Fruit fly (Drosophila melanogaster) whole organism, embryonic: ENCODE measurements around the gene Mtpalpha.

Experiments used
- ATbp ChIP-seq: fragments of 200-800 bp; sonication (Bioruptor generic); optimal IDR thresholded peaks from 2 replicates; lab custom pipeline; 2017; ENCODE audit warnings: missing biosample characterization, mild to moderate bottlenecking, missing genetic modification characterization, missing genetic modification reagents
- Abd-B ChIP-seq: fragments of 200-800 bp; sonication (Bioruptor generic); optimal IDR thresholded peaks from 2 replicates; lab custom pipeline; 2018; ENCODE audit warnings: missing biosample characterization, mild to moderate bottlenecking, missing genetic modification characterization, moderate library complexity
- Ada2b ChIP-seq: fragments of 200-800 bp; sonication (Bioruptor generic); IDR thresholded peaks from 2 replicates; pipeline ENCODE4 v1.3.6; 2022; ENCODE audit warnings: missing biosample characterization, missing genetic modification characterization
- Atf-2 ChIP-seq: fragments of 200-800 bp; sonication (Bioruptor generic); optimal IDR thresholded peaks from 2 replicates; lab custom pipeline; 2016; ENCODE audit warnings: missing biosample characterization, missing genetic modification characterization
- CG10565 ChIP-seq: fragments of 200-800 bp; sonication (Bioruptor generic); optimal IDR thresholded peaks from 3 replicates; lab custom pipeline; 2016; ENCODE audit warnings: missing biosample characterization, mild to moderate bottlenecking, missing genetic modification characterization
- CG12236 ChIP-seq: fragments of 200-800 bp; sonication (Bioruptor generic); optimal IDR thresholded peaks from 2 replicates; lab custom pipeline; 2016; ENCODE audit warnings: missing biosample characterization, missing genetic modification characterization
- CG13296 ChIP-seq: fragments of 200-800 bp; sonication (Bioruptor generic); optimal IDR thresholded peaks from 3 replicates; lab custom pipeline; 2018; ENCODE audit warnings: missing biosample characterization, mild to moderate bottlenecking, missing genetic modification characterization
- CG13775 ChIP-seq: fragments of 200-800 bp; sonication (Bioruptor generic); optimal IDR thresholded peaks from 3 replicates; lab custom pipeline; 2017; ENCODE audit warnings: missing biosample characterization, mild to moderate bottlenecking, missing genetic modification characterization
- CG1529 ChIP-seq: fragments of 200-800 bp; sonication (Bioruptor generic); optimal IDR thresholded peaks from 3 replicates; lab custom pipeline; 2018; ENCODE audit warnings: missing biosample characterization, missing genetic modification characterization
- CG15479 ChIP-seq: fragments of 200-800 bp; sonication (Bioruptor generic); optimal IDR thresholded peaks from 3 replicates; lab custom pipeline; 2019; ENCODE audit warnings: missing biosample characterization, mild to moderate bottlenecking, missing genetic modification characterization, moderate library complexity
- CG1602 ChIP-seq: fragments of 200-800 bp; sonication (Bioruptor generic); optimal IDR thresholded peaks from 3 replicates; lab custom pipeline; 2016; ENCODE audit warnings: missing biosample characterization, missing genetic modification characterization
- CG1603 ChIP-seq: fragments of 200-800 bp; sonication (Bioruptor generic); optimal IDR thresholded peaks from 2 replicates; lab custom pipeline; 2019; ENCODE audit warnings: missing biosample characterization, mild to moderate bottlenecking, missing genetic modification characterization, moderate library complexity
- CG17359 ChIP-seq: fragments of 200-800 bp; sonication (Bioruptor generic); optimal IDR thresholded peaks from 3 replicates; lab custom pipeline; 2018; ENCODE audit warnings: missing biosample characterization, mild to moderate bottlenecking, missing genetic modification characterization, moderate library complexity
- CG18262 ChIP-seq: fragments of 200-800 bp; optimal IDR thresholded peaks from 3 replicates; lab custom pipeline; 2019; ENCODE audit warnings: missing biosample characterization, mild to moderate bottlenecking, missing genetic modification characterization, moderate library complexity
- CG18599 ChIP-seq: fragments of 200-800 bp; sonication (Bioruptor generic); optimal IDR thresholded peaks from 3 replicates; lab custom pipeline; 2017; ENCODE audit warnings: missing biosample characterization, missing genetic modification characterization, mild to moderate bottlenecking, moderate library complexity, missing genetic modification reagents
- CG2120 ChIP-seq: fragments of 200-800 bp; sonication (Bioruptor generic); optimal IDR thresholded peaks from 3 replicates; lab custom pipeline; 2016; ENCODE audit warnings: missing biosample characterization, missing genetic modification characterization
- CG3281 ChIP-seq: fragments of 200-800 bp; sonication (Bioruptor generic); optimal IDR thresholded peaks from 3 replicates; lab custom pipeline; 2017; ENCODE audit warnings: missing biosample characterization, mild to moderate bottlenecking, missing genetic modification characterization
- CG34224 ChIP-seq: fragments of 200-800 bp; sonication (Bioruptor generic); IDR thresholded peaks from 3 replicates; pipeline ENCODE4 v1.3.6; 2022; ENCODE audit warnings: missing biosample characterization, missing genetic modification characterization; ENCODE audit not compliant: partially characterized antibody
- CG34376 ChIP-seq: fragments of 200-800 bp; sonication (Bioruptor generic); optimal IDR thresholded peaks from 2 replicates; lab custom pipeline; 2018; ENCODE audit warnings: missing biosample characterization, mild to moderate bottlenecking, missing genetic modification characterization
- CG4707 ChIP-seq: fragments of 200-800 bp; sonication (Bioruptor generic); optimal IDR thresholded peaks from 2 replicates; lab custom pipeline; 2018; ENCODE audit warnings: missing biosample characterization, mild to moderate bottlenecking, missing genetic modification characterization, moderate library complexity
- CG5180 ChIP-seq: fragments of 200-800 bp; sonication (Bioruptor generic); optimal IDR thresholded peaks from 3 replicates; lab custom pipeline; 2017; ENCODE audit warnings: missing biosample characterization, missing genetic modification characterization, mild to moderate bottlenecking, moderate library complexity, missing genetic modification reagents
- CG6765 ChIP-seq: fragments of 200-800 bp; sonication (Bioruptor generic); optimal IDR thresholded peaks from 3 replicates; lab custom pipeline; 2017; ENCODE audit warnings: missing biosample characterization, mild to moderate bottlenecking, missing genetic modification characterization
- CG7987 ChIP-seq: fragments of 200-800 bp; sonication (Bioruptor generic); optimal IDR thresholded peaks from 2 replicates; lab custom pipeline; 2018; ENCODE audit warnings: missing biosample characterization, mild to moderate bottlenecking, missing genetic modification characterization, moderate library complexity
- CTCF ChIP-seq: fragments of 200-800 bp; sonication (Bioruptor generic); optimal IDR thresholded peaks from 2 replicates; lab custom pipeline; 2017; ENCODE audit warnings: missing biosample characterization, mild to moderate bottlenecking, missing genetic modification characterization, moderate library complexity
- CkIIα-i1 ChIP-seq: fragments of 200-800 bp; sonication (Bioruptor generic); IDR thresholded peaks from 2 replicates; pipeline ENCODE4 v1.3.6; 2022; ENCODE audit warnings: missing biosample characterization, missing genetic modification characterization
- CoRest ChIP-seq: fragments of 200-800 bp; sonication (Bioruptor generic); optimal IDR thresholded peaks from 3 replicates; lab custom pipeline; 2018; ENCODE audit warnings: missing biosample characterization, mild to moderate bottlenecking, missing genetic modification characterization, moderate library complexity
- Drgx ChIP-seq: fragments of 200-800 bp; sonication (Bioruptor generic); IDR thresholded peaks from 2 replicates; pipeline ENCODE4 v1.3.6; 2022; ENCODE audit warnings: missing biosample characterization, missing genetic modification characterization
- Fer1 ChIP-seq: fragments of 200-800 bp; sonication (Bioruptor generic); optimal IDR thresholded peaks from 2 replicates; lab custom pipeline; 2017; ENCODE audit warnings: missing biosample characterization, mild to moderate bottlenecking, missing genetic modification characterization
- HHEX ChIP-seq: fragments of 200-800 bp; sonication (Bioruptor generic); optimal IDR thresholded peaks from 3 replicates; lab custom pipeline; 2017; ENCODE audit warnings: missing biosample characterization, mild to moderate bottlenecking, missing genetic modification characterization, missing genetic modification reagents
- MTF-1 ChIP-seq: fragments of 200-800 bp; sonication (Bioruptor generic); optimal IDR thresholded peaks from 2 replicates; lab custom pipeline; 2018; ENCODE audit warnings: missing biosample characterization, mild to moderate bottlenecking, missing genetic modification characterization, borderline replicate concordance
- Max ChIP-seq: fragments of 200-800 bp; sonication (Bioruptor generic); optimal IDR thresholded peaks from 2 replicates; lab custom pipeline; 2016; ENCODE audit warnings: missing biosample characterization, mild to moderate bottlenecking, missing genetic modification characterization
- Meics ChIP-seq: fragments of 200-800 bp; sonication (Bioruptor generic); optimal IDR thresholded peaks from 2 replicates; lab custom pipeline; 2017; ENCODE audit warnings: missing biosample characterization, mild to moderate bottlenecking, missing genetic modification characterization
- Pdp1 ChIP-seq, 2 experiments: fragments of 200-800 bp; sonication (Bioruptor generic); optimal IDR thresholded peaks; 3 replicates each; lab custom pipeline; 2016; ENCODE audit warnings: missing biosample characterization in 2 of 2, missing genetic modification characterization in 2 of 2, mild to moderate bottlenecking in 1 of 2, moderate library complexity in 1 of 2
- Sry-β ChIP-seq: fragments of 200-800 bp; sonication (Bioruptor generic); optimal IDR thresholded peaks from 2 replicates; lab custom pipeline; 2018; ENCODE audit warnings: missing biosample characterization, mild to moderate bottlenecking, missing genetic modification characterization, moderate library complexity
- ato ChIP-seq: fragments of 200-800 bp; sonication (Bioruptor generic); IDR thresholded peaks from 2 replicates; pipeline ENCODE4 v1.3.6; 2022; ENCODE audit warnings: missing biosample characterization, missing genetic modification characterization; ENCODE audit not compliant: partially characterized antibody
- caup ChIP-seq: fragments of 200-800 bp; sonication (Bioruptor generic); optimal IDR thresholded peaks from 3 replicates; lab custom pipeline; 2017; ENCODE audit warnings: missing biosample characterization, mild to moderate bottlenecking, missing genetic modification characterization, moderate library complexity; ENCODE audit not compliant: severe bottlenecking
- chm ChIP-seq: fragments of 200-800 bp; sonication (Bioruptor generic); IDR thresholded peaks from 2 replicates; pipeline ENCODE4 v1.3.6; 2022; ENCODE audit warnings: missing biosample characterization, missing genetic modification characterization
- eve ChIP-seq, 2 experiments: fragments of >200 bp; optimal IDR thresholded peaks; 2 replicates each; lab custom pipeline; 2017; ENCODE audit warnings: missing biosample characterization in 2 of 2, missing genetic modification characterization in 2 of 2
- exex ChIP-seq: fragments of 200-800 bp; sonication (Bioruptor generic); optimal IDR thresholded peaks from 4 replicates; lab custom pipeline; 2018; ENCODE audit warnings: missing biosample characterization, mild to moderate bottlenecking, missing genetic modification characterization, moderate library complexity
- gro ChIP-seq: fragments of 200-800 bp; sonication (Bioruptor generic); optimal IDR thresholded peaks from 2 replicates; lab custom pipeline; 2016; ENCODE audit warnings: missing biosample characterization, missing genetic modification characterization
- lab ChIP-seq: fragments of 200-800 bp; sonication (Bioruptor generic); optimal IDR thresholded peaks from 3 replicates; lab custom pipeline; 2017; ENCODE audit warnings: missing biosample characterization, missing genetic modification characterization, mild to moderate bottlenecking, moderate library complexity, missing genetic modification reagents
- mirr ChIP-seq: fragments of 200-800 bp; sonication (Bioruptor generic); optimal IDR thresholded peaks from 3 replicates; lab custom pipeline; 2018; ENCODE audit warnings: missing biosample characterization, mild to moderate bottlenecking, missing genetic modification characterization
- nerfin-1 ChIP-seq: fragments of 200-800 bp; sonication (Bioruptor generic); optimal IDR thresholded peaks from 3 replicates; lab custom pipeline; 2019; ENCODE audit warnings: missing biosample characterization, mild to moderate bottlenecking, missing genetic modification characterization, moderate library complexity
- nom ChIP-seq: fragments of 200-800 bp; sonication (Bioruptor generic); optimal IDR thresholded peaks from 2 replicates; lab custom pipeline; 2017; ENCODE audit warnings: missing biosample characterization, missing genetic modification characterization, mild to moderate bottlenecking, moderate library complexity, missing genetic modification reagents
- odd ChIP-seq: fragments of 200-800 bp; sonication (Bioruptor generic); optimal IDR thresholded peaks from 2 replicates; lab custom pipeline; 2017; ENCODE audit warnings: missing biosample characterization, mild to moderate bottlenecking, missing genetic modification characterization
- scrt ChIP-seq: fragments of 200-800 bp; sonication (Bioruptor generic); optimal IDR thresholded peaks from 2 replicates; lab custom pipeline; 2018; ENCODE audit warnings: missing biosample characterization, mild to moderate bottlenecking, missing genetic modification characterization, moderate library complexity
- sob ChIP-seq: fragments of 200-800 bp; sonication (Bioruptor generic); IDR thresholded peaks from 2 replicates; pipeline ENCODE4 v1.3.6; 2022; ENCODE audit warnings: missing biosample characterization, missing genetic modification characterization

Mtpalpha gene

dm6 chr2L:9529858-9530378 lies 46.7 kb downstream of the Mtpalpha start:
- no peak for TF ChIP-seq nom (GFP tag; lab: Kevin White, UChicago)
- TF ChIP-seq exex (tag; lab: Kevin White, UChicago) = peak; percentile 46
- TF ChIP-seq mirr (GFP tag; lab: Kevin White, UChicago) = peak; percentile 36
- no peak for TF ChIP-seq scrt
- TF ChIP-seq Meics (GFP tag; lab: Kevin White, UChicago) = peak; percentile 34
- TF ChIP-seq CG34376 (GFP tag; lab: Kevin White, UChicago) = peak; percentile 60
- TF ChIP-seq Fer1 (GFP tag; lab: Kevin White, UChicago) = peak; percentile 18
- TF ChIP-seq gro (GFP tag; lab: Kevin White, UChicago) = peak; percentile 5
- peak; percentile 27; the same call in 1 of the 2 replicates for TF ChIP-seq Drgx (GFP tag; lab: Robert Waterston, UW)
- peak; percentile 7 for TF ChIP-seq CG6765 (GFP tag; lab: Kevin White, UChicago)
- TF ChIP-seq CG13296 (GFP tag; lab: Kevin White, UChicago) = peak; percentile 2
- peak; percentile 23 for TF ChIP-seq CG15479 (GFP tag; lab: Kevin White, UChicago)
- TF ChIP-seq CG18599 (GFP tag; lab: Kevin White, UChicago) = peak; percentile 8
- no peak for TF ChIP-seq CG7987 (GFP tag; lab: Kevin White, UChicago)
- no peak for TF ChIP-seq CG17359 (tag; lab: Kevin White, UChicago)
- TF ChIP-seq Pdp1 (GFP tag; optimal IDR thresholded peaks at IDR 0.05; lab: Kevin White, UChicago) = peak in 1 of 2 experiments; percentile 34
- peak; percentile 5 for TF ChIP-seq CG2120 (GFP tag; lab: Kevin White, UChicago)
- peak; percentile 57 for TF ChIP-seq caup (GFP tag; lab: Kevin White, UChicago)
- TF ChIP-seq CG3281 (GFP tag; lab: Kevin White, UChicago) = peak; percentile 31
- TF ChIP-seq, all 482 proteins: peak for 15

- TF ChIP-seq CG1602 (GFP tag; lab: Kevin White, UChicago) = no peak
- TF ChIP-seq Ada2b (GFP tag; lab: Robert Waterston, UW) = no peak
- no peak for TF ChIP-seq CG10565
- no peak for TF ChIP-seq CG4707 (GFP tag; lab: Kevin White, UChicago)
- no peak for TF ChIP-seq CTCF
- TF ChIP-seq Abd-B = no peak
- TF ChIP-seq CoRest = no peak
- TF ChIP-seq Max (GFP tag; lab: Kevin White, UChicago) = no peak
Measured at dm6 chr2L:9528215-9528614, 48.4 kb downstream of the Mtpalpha start, which contains the start of gene CG31883. Gene CG31883 (plus strand): TSS chr2L:9528515.

- no peak for TF ChIP-seq ato (GFP tag; lab: Robert Waterston, UW)
- TF ChIP-seq CG34224 = no peak
- no peak for TF ChIP-seq MTF-1 (GFP tag; lab: Kevin White, UChicago)
- TF ChIP-seq eve (GFP tag; optimal IDR thresholded peaks at IDR 0.05; lab: Kevin White, UChicago) = no peak
- TF ChIP-seq CG4707 (GFP tag; lab: Kevin White, UChicago) = no peak
- TF ChIP-seq CG1529 (GFP tag; lab: Kevin White, UChicago) = no peak
- TF ChIP-seq sob = no peak
- no peak for TF ChIP-seq CG18262 (tag; lab: Kevin White, UChicago)
- no peak for TF ChIP-seq CkIIα-i1 (GFP tag; lab: Robert Waterston, UW)
- no peak for TF ChIP-seq nerfin-1 (tag; lab: Kevin White, UChicago)
- TF ChIP-seq odd (GFP tag; lab: Kevin White, UChicago) = no peak
- TF ChIP-seq CG18599 (GFP tag; lab: Kevin White, UChicago) = peak; percentile 27
- no peak for TF ChIP-seq Atf-2 (GFP tag; lab: Kevin White, UChicago)
- TF ChIP-seq CG13775 (GFP tag; lab: Kevin White, UChicago) = no peak
- no peak for TF ChIP-seq chm (GFP tag; lab: Robert Waterston, UW)
- TF ChIP-seq Sry-β (GFP tag; lab: Kevin White, UChicago) = no peak
- TF ChIP-seq ATbp = peak; percentile 38
- TF ChIP-seq lab = peak; percentile 43
- no peak for TF ChIP-seq CG1603 (tag; lab: Kevin White, UChicago)
- peak; percentile 30 for TF ChIP-seq HHEX (GFP tag; lab: Kevin White, UChicago)
- TF ChIP-seq CG12236 (GFP tag; lab: Kevin White, UChicago) = no peak
- no peak for TF ChIP-seq CG5180 (GFP tag; lab: Kevin White, UChicago)
Measured at dm6 chr2L:9526518-9526917, 50.1 kb downstream of the Mtpalpha start.
